Worm (Caenorhabditis elegans) whole organism, mixed stage, embryonic: ENCODE results near the gene B0507.7.

Experiments
- M03D4.4 ChIP-seq: sonication (generic microtip); optimal IDR thresholded peaks from 2 replicates; lab custom pipeline; 2017; ENCODE audit warnings: mild to moderate bottlenecking, missing genetic modification characterization, missing compliant biosample characterization
- bed-3 ChIP-seq: fragments of 200-800 bp; sonication (Bioruptor generic); optimal IDR thresholded peaks from 3 replicates; lab custom pipeline; 2018; ENCODE audit warnings: mild to moderate bottlenecking, missing genetic modification characterization, moderate library complexity, missing compliant biosample characterization
- blmp-1 ChIP-seq: fragments of 150-350 bp; optimal IDR thresholded peaks from 2 replicates; lab custom pipeline; 2014; ENCODE audit warnings: missing biosample characterization, missing genetic modification characterization
- ceh-39 ChIP-seq: fragments of 150-350 bp; optimal IDR thresholded peaks from 2 replicates; lab custom pipeline; 2014; ENCODE audit warnings: missing biosample characterization, missing genetic modification characterization
- ceh-43 ChIP-seq: fragments of 200-800 bp; sonication (Bioruptor generic); optimal IDR thresholded peaks from 2 replicates; lab custom pipeline; 2018; ENCODE audit warnings: mild to moderate bottlenecking, missing genetic modification characterization, moderate library complexity, missing compliant biosample characterization
- ceh-83 ChIP-seq: fragments of 200-800 bp; sonication (Bioruptor generic); optimal IDR thresholded peaks from 2 replicates; lab custom pipeline; 2018; ENCODE audit warnings: mild to moderate bottlenecking, missing genetic modification characterization, missing compliant biosample characterization
- ces-1 ChIP-seq: fragments of 150-350 bp; optimal IDR thresholded peaks from 2 replicates; lab custom pipeline; 2014; ENCODE audit warnings: missing biosample characterization, missing genetic modification reagents, missing genetic modification characterization
- cnd-1 ChIP-seq: fragments of 200-800 bp; sonication (Bioruptor generic); optimal IDR thresholded peaks from 2 replicates; lab custom pipeline; 2018; ENCODE audit warnings: mild to moderate bottlenecking, missing genetic modification characterization, missing compliant biosample characterization
- drap-1 ChIP-seq: fragments of 200-800 bp; sonication (Bioruptor generic); optimal IDR thresholded peaks from 3 replicates; lab custom pipeline; 2018; ENCODE audit warnings: mild to moderate bottlenecking, missing genetic modification characterization, missing compliant biosample characterization
- elt-1 ChIP-seq: sonication (generic microtip); optimal IDR thresholded peaks from 2 replicates; lab custom pipeline; 2017; ENCODE audit warnings: missing genetic modification characterization, mild to moderate bottlenecking, missing compliant biosample characterization, antibody characterized with exemption, moderate library complexity, borderline replicate concordance; ENCODE audit not compliant: insufficient read depth
- flh-1 ChIP-seq: fragments of 200-800 bp; sonication (Bioruptor generic); optimal IDR thresholded peaks from 2 replicates; lab custom pipeline; 2018; ENCODE audit warnings: mild to moderate bottlenecking, missing genetic modification characterization, moderate library complexity, missing compliant biosample characterization
- ham-2 ChIP-seq: fragments of 200-800 bp; sonication (Bioruptor generic); optimal IDR thresholded peaks from 2 replicates; lab custom pipeline; 2018; ENCODE audit warnings: mild to moderate bottlenecking, missing genetic modification characterization, missing compliant biosample characterization
- hlh-1 ChIP-seq: fragments of 150-350 bp; optimal IDR thresholded peaks from 2 replicates; lab custom pipeline; 2014; ENCODE audit warnings: missing biosample characterization, missing genetic modification reagents, missing genetic modification characterization
- lin-13 ChIP-seq: fragments of 150-350 bp; optimal IDR thresholded peaks from 2 replicates; lab custom pipeline; 2014; ENCODE audit warnings: missing biosample characterization, missing genetic modification characterization
- lin-32 ChIP-seq: fragments of 200-800 bp; sonication (Bioruptor generic); optimal IDR thresholded peaks from 2 replicates; lab custom pipeline; 2018; ENCODE audit warnings: mild to moderate bottlenecking, missing genetic modification characterization, missing compliant biosample characterization
- lsy-2 ChIP-seq: fragments of 150-350 bp; optimal IDR thresholded peaks from 2 replicates; lab custom pipeline; 2014; ENCODE audit warnings: missing biosample characterization, missing genetic modification characterization
- mab-5 ChIP-seq: fragments of 150-350 bp; optimal IDR thresholded peaks from 2 replicates; lab custom pipeline; 2014; ENCODE audit warnings: missing biosample characterization, missing genetic modification characterization
- mep-1 ChIP-seq: fragments of 150-350 bp; optimal IDR thresholded peaks from 2 replicates; lab custom pipeline; 2017; ENCODE audit warnings: missing biosample characterization, missing genetic modification reagents, missing genetic modification characterization, inconsistent platforms
- mls-2 ChIP-seq: sonication (generic microtip); optimal IDR thresholded peaks from 2 replicates; lab custom pipeline; 2016; ENCODE audit warnings: mild to moderate bottlenecking, missing genetic modification characterization, moderate library complexity, missing compliant biosample characterization
- nhr-12 ChIP-seq: fragments of 150-350 bp; optimal IDR thresholded peaks from 2 replicates; lab custom pipeline; 2014; ENCODE audit warnings: missing biosample characterization, missing genetic modification characterization
- nhr-237 ChIP-seq: fragments of 150-350 bp; optimal IDR thresholded peaks from 2 replicates; lab custom pipeline; 2014; ENCODE audit warnings: missing biosample characterization, missing genetic modification characterization
- nhr-28 ChIP-seq: fragments of 150-350 bp; optimal IDR thresholded peaks from 2 replicates; lab custom pipeline; 2014; ENCODE audit warnings: missing biosample characterization, missing genetic modification characterization
- nhr-76 ChIP-seq: sonication (generic microtip); optimal IDR thresholded peaks from 2 replicates; lab custom pipeline; 2017; ENCODE audit warnings: missing biosample characterization, missing genetic modification characterization
- pha-4 ChIP-seq: fragments of 150-350 bp; optimal IDR thresholded peaks from 2 replicates; lab custom pipeline; 2018; ENCODE audit warnings: missing biosample characterization, missing genetic modification reagents, missing genetic modification characterization
- sem-2 ChIP-seq: fragments of 200-800 bp; sonication (Bioruptor generic); optimal IDR thresholded peaks from 2 replicates; lab custom pipeline; 2018; ENCODE audit warnings: mild to moderate bottlenecking, missing genetic modification characterization, missing compliant biosample characterization
- snpc-4 ChIP-seq: fragments of 150-350 bp; optimal IDR thresholded peaks from 2 replicates; lab custom pipeline; 2014; ENCODE audit warnings: missing biosample characterization, missing genetic modification characterization
- sptf-1 ChIP-seq: sonication (generic microtip); optimal IDR thresholded peaks from 2 replicates; lab custom pipeline; 2017; ENCODE audit warnings: mild to moderate bottlenecking, missing genetic modification characterization, moderate library complexity, missing compliant biosample characterization
- tbx-8 ChIP-seq: fragments of 200-800 bp; sonication (Bioruptor generic); optimal IDR thresholded peaks from 2 replicates; lab custom pipeline; 2018; ENCODE audit warnings: mild to moderate bottlenecking, missing genetic modification characterization, moderate library complexity, missing compliant biosample characterization
- unc-120 ChIP-seq: sonication (generic microtip); optimal IDR thresholded peaks from 2 replicates; lab custom pipeline; 2017; ENCODE audit warnings: missing genetic modification characterization, missing compliant biosample characterization; ENCODE audit not compliant: poor library complexity, severe bottlenecking
- unc-39 ChIP-seq: fragments of 150-350 bp; optimal IDR thresholded peaks from 2 replicates; lab custom pipeline; 2014; ENCODE audit warnings: missing biosample characterization, missing genetic modification characterization
- unc-62 ChIP-seq: fragments of 150-350 bp; optimal IDR thresholded peaks from 2 replicates; lab custom pipeline; 2014; ENCODE audit warnings: missing biosample characterization, missing genetic modification reagents, missing genetic modification characterization
- zip-8 ChIP-seq: fragments of 150-350 bp; optimal IDR thresholded peaks from 2 replicates; lab custom pipeline; 2014; ENCODE audit warnings: missing biosample characterization, missing genetic modification characterization

B0507.7 gene

DNA sequence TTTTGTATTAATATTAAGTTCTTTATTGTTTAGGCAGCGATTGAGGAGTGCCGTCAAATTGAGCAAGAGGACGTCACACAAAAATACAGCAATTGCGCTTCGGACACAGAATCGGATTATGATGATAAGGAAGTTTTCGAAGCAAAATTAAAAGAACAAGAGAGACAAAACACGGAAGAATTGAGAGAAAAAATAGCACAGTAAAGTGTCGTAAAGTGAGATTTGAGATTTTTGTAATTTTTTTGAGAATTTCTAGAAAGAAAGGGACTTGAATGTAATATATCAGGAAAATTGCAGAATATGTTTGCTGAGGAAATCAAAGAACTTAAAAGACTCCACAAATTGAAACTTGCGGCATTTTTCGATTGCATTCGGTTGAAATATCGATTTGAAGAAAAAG, 3.8 kb downstream of the B0507.7 start, which contains the start of gene B0507.4:
Gene B0507.4 (plus strand): TSS at position 301 of the 400 bp plus-strand sequence.
- TF ChIP-seq blmp-1 (tag; lab: Kevin White, UChicago) (no peak), lin-13 (tag; lab: Kevin White, UChicago) (no peak), pha-4 (tag; lab: Kevin White, UChicago) (no peak)

DNA sequence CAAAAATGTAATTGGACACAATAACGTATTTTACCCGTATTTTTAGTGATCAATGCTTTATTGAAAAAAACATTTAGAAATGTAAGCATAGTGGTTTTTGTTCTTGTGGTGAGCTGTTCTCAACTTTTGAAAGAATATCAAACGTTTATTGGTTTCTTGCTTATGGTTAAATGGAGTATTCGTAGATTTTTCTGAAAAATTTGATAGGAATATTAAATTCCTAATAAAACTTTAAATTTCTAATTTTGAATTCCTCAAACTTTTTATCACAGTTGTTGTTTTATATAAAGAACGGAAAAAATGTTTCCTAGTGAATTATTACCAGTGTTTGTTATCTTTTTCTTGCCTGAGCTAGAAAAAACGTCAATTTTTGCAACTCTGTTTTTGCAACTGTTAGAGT, 5.1 kb downstream of the B0507.7 start, which contains the start of gene B0507.5:
Gene B0507.5 (plus strand): TSS at position 301 of the 400 bp plus-strand sequence.
- TF ChIP-seq nhr-28 (tag; lab: Kevin White, UChicago), result no peak

DNA sequence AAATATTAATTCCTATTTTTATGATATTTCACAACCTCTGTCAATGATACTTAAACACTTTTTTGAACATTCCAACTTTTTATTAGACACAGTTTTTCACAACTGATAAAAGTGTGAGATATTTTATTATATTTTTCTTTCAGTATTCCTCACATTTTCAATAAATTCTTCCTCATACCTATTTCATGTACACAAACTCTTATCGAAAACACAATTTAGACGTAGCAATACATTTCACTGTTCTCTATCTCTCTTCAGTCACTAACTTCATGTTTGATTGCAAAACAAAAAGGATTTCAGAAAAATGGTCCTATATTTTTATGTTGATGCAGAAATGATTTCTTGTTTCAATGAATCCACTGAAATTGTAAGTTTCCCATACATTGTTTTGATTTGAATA, 12.7 kb downstream of the B0507.7 start, which contains the start of gene B0507.6:
Gene B0507.6 (plus strand): TSS at position 301 of the 400 bp plus-strand sequence.
- TF ChIP-seq mls-2 (no peak), drap-1 (GFP tag; lab: Kevin White, UChicago) (no peak), nhr-76 (tag; lab: Kevin White, UChicago) (no peak)

DNA sequence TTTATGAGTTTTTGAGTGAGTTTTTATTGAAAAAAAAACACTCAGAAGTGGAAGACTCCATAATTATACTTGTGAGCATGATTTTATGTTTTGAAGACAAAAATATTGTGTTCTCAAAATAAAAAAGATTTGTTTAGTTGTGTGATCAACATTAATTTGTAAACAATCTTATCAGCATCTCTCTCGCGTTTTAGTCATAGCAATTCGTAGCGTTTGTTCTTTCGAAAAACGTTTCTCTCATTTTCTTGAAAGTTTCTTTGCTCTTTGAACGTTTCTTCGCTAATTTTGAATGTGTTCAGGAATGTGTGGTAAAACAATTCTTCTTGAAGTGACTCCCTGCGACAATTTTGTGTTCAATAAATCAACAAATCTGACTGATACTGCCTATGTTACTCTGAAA, 19.4 kb downstream of the B0507.7 start, which contains the start of gene ZC196.2:
Gene ZC196.2 (plus strand): TSS at position 301 of the 400 bp plus-strand sequence.
- TF ChIP-seq unc-120 (tag; lab: Kevin White, UChicago), result no peak
- no peak for TF ChIP-seq sptf-1 (tag; lab: Kevin White, UChicago)
- TF ChIP-seq lin-13 (tag; lab: Kevin White, UChicago), result no peak
- no peak for TF ChIP-seq nhr-28 (tag; lab: Kevin White, UChicago)
- TF ChIP-seq tbx-8 (GFP tag; lab: Kevin White, UChicago), result no peak
- TF ChIP-seq flh-1, result no peak
- no peak for TF ChIP-seq blmp-1 (tag; lab: Kevin White, UChicago)
- TF ChIP-seq cnd-1 (tag; lab: Kevin White, UChicago), result no peak
- no peak for TF ChIP-seq mls-2
- TF ChIP-seq nhr-12, result no peak
- no peak for TF ChIP-seq lsy-2 (tag; lab: Kevin White, UChicago)
- TF ChIP-seq ceh-83 (GFP tag; lab: Kevin White, UChicago), result no peak
- TF ChIP-seq drap-1 (GFP tag; lab: Kevin White, UChicago), result no peak
- TF ChIP-seq M03D4.4, result no peak
- no peak for TF ChIP-seq mep-1 (tag; lab: Kevin White, UChicago)
- no peak for TF ChIP-seq nhr-237
- TF ChIP-seq ceh-39 (tag; lab: Kevin White, UChicago), result no peak
- no peak for TF ChIP-seq mab-5 (tag; lab: Kevin White, UChicago)
- TF ChIP-seq unc-62 (GFP tag; lab: Kevin White, UChicago), result no peak

DNA sequence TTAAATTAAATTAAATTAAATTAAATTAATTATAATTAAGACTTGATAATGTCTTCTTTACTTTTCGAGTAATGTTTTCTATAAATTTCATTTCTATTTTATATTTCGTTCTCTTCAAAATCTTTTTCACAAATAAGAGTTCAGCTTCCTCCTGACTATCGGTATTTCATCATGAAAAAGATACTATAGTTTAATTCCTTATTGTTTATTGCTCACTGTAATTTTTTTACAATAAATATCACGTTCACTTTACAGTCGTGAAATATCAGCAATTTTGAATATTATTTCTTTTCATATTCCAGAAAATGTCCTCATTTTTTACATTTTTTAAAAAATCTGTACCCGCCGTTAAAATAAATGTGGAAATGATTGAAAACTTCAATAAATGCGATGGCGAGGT, 22.1 kb downstream of the B0507.7 start, which contains the start of gene ZC196.3:
Gene ZC196.3 (plus strand): TSS at position 301 of the 400 bp plus-strand sequence.
- TF ChIP-seq flh-1 (no peak), drap-1 (GFP tag; lab: Kevin White, UChicago) (no peak), lin-13 (tag; lab: Kevin White, UChicago) (no peak), mep-1 (tag; lab: Kevin White, UChicago) (no peak), nhr-12 (no peak), mab-5 (tag; lab: Kevin White, UChicago) (no peak), nhr-76 (tag; lab: Kevin White, UChicago) (no peak), snpc-4 (tag; lab: Kevin White, UChicago) (no peak), zip-8 (no peak), ham-2 (no peak), pha-4 (tag; lab: Kevin White, UChicago) (no peak), hlh-1 (tag; lab: Kevin White, UChicago) (no peak), nhr-28 (tag; lab: Kevin White, UChicago) (no peak), bed-3 (GFP tag; lab: Kevin White, UChicago) (no peak), elt-1 (no peak), mls-2 (no peak), sem-2 (GFP tag; lab: Kevin White, UChicago) (no peak), sptf-1 (tag; lab: Kevin White, UChicago) (no peak)

DNA sequence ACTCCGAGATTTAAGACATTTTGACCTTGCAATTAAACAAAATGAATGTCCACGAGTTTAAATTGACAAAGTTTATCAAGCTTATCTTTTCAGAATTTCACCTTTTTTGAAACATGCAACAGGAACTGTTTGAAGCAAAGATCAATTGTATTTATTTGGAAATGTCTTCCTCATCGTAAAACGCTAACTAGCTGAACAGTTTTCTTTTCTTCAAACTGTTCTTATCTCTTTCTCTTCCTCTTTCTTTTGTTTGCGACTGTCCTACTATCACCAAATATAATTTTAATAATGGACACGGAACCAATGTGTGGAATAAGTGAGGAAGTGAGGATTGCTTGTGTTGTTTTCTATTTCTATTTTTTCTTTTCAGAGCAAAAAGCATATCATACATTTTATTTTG, 25.6 kb downstream of the B0507.7 start, which contains the start of gene ZC196.4:
Gene ZC196.4 (plus strand): TSS at position 173 of the 400 bp plus-strand sequence.
- TF ChIP-seq ceh-39 (tag; lab: Kevin White, UChicago) (no peak), sptf-1 (tag; lab: Kevin White, UChicago) (no peak), ces-1 (GFP tag; lab: Kevin White, UChicago) (no peak), nhr-12 (no peak), mep-1 (tag; lab: Kevin White, UChicago) (no peak), zip-8 (no peak), M03D4.4 (no peak), elt-1 (no peak), drap-1 (GFP tag; lab: Kevin White, UChicago) (no peak), lsy-2 (tag; lab: Kevin White, UChicago) (no peak), unc-120 (tag; lab: Kevin White, UChicago) (no peak), lin-32 (GFP tag; lab: Kevin White, UChicago) (no peak), ceh-43 (no peak), unc-39 (tag; lab: Kevin White, UChicago) (no peak), blmp-1 (tag; lab: Kevin White, UChicago) (no peak), ham-2 (no peak)
